Fruit fly (Drosophila melanogaster) whole organism, embryonic: Measurements from ENCODE around the gene CG31808.

Source experiments
- Aef1 ChIP-seq: fragments of 200-800 bp; sonication (Bioruptor generic); IDR thresholded peaks from 3 replicates; pipeline ENCODE4 v1.3.6; 2022; ENCODE audit warnings: missing biosample characterization, missing genetic modification characterization
- Antp ChIP-seq: fragments of 200-800 bp; sonication (Bioruptor generic); optimal IDR thresholded peaks from 3 replicates; lab custom pipeline; 2016; ENCODE audit warnings: missing biosample characterization, missing genetic modification characterization
- CG10462 ChIP-seq: fragments of 200-800 bp; sonication (Bioruptor generic); optimal IDR thresholded peaks from 2 replicates; lab custom pipeline; 2016; ENCODE audit warnings: missing biosample characterization, missing genetic modification characterization
- CG12219 ChIP-seq: fragments of 200-800 bp; sonication (Bioruptor generic); optimal IDR thresholded peaks from 3 replicates; lab custom pipeline; 2018; ENCODE audit warnings: missing biosample characterization, mild to moderate bottlenecking, missing genetic modification characterization
- CG12236 ChIP-seq: fragments of 200-800 bp; sonication (Bioruptor generic); optimal IDR thresholded peaks from 2 replicates; lab custom pipeline; 2016; ENCODE audit warnings: missing biosample characterization, missing genetic modification characterization
- CG13123 ChIP-seq: fragments of 200-800 bp; sonication (Bioruptor generic); optimal IDR thresholded peaks from 2 replicates; lab custom pipeline; 2016; ENCODE audit warnings: missing biosample characterization, missing genetic modification characterization
- CG16779 ChIP-seq: fragments of 200-800 bp; sonication (Bioruptor generic); IDR thresholded peaks from 2 replicates; pipeline ENCODE4 v1.3.6; 2022; ENCODE audit warnings: missing biosample characterization, missing genetic modification characterization
- CG17359 ChIP-seq: fragments of 200-800 bp; sonication (Bioruptor generic); optimal IDR thresholded peaks from 3 replicates; lab custom pipeline; 2018; ENCODE audit warnings: missing biosample characterization, mild to moderate bottlenecking, missing genetic modification characterization, moderate library complexity
- CG2199 ChIP-seq: fragments of 200-800 bp; sonication (Bioruptor generic); IDR thresholded peaks from 3 replicates; pipeline ENCODE4 v1.3.6; 2022; ENCODE audit warnings: missing biosample characterization, missing genetic modification characterization
- CG2875 ChIP-seq: fragments of 200-800 bp; sonication (Bioruptor generic); optimal IDR thresholded peaks from 2 replicates; lab custom pipeline; 2017; ENCODE audit warnings: missing biosample characterization, mild to moderate bottlenecking, missing genetic modification characterization, missing genetic modification reagents
- CG32532 ChIP-seq: fragments of 200-800 bp; sonication (Bioruptor generic); IDR thresholded peaks from 2 replicates; pipeline ENCODE4 v1.3.6; 2022; ENCODE audit warnings: missing biosample characterization, missing genetic modification characterization
- CG33213 ChIP-seq: fragments of 200-800 bp; sonication (Bioruptor generic); optimal IDR thresholded peaks from 3 replicates; lab custom pipeline; 2016; ENCODE audit warnings: missing biosample characterization, missing genetic modification characterization
- CG4424 ChIP-seq: fragments of 200-800 bp; sonication (Bioruptor generic); optimal IDR thresholded peaks from 3 replicates; lab custom pipeline; 2016; ENCODE audit warnings: missing biosample characterization, missing genetic modification characterization
- CG7987 ChIP-seq: fragments of 200-800 bp; sonication (Bioruptor generic); optimal IDR thresholded peaks from 2 replicates; lab custom pipeline; 2018; ENCODE audit warnings: missing biosample characterization, mild to moderate bottlenecking, missing genetic modification characterization, moderate library complexity
- CG8478 ChIP-seq: fragments of >200 bp; optimal IDR thresholded peaks from 2 replicates; lab custom pipeline; 2018
- Dbx ChIP-seq: fragments of 200-800 bp; sonication (Bioruptor generic); IDR thresholded peaks from 3 replicates; pipeline ENCODE4 v1.3.6; 2022; ENCODE audit warnings: missing biosample characterization, missing genetic modification characterization
- Ets97D ChIP-seq: fragments of 200-800 bp; sonication (Bioruptor generic); optimal IDR thresholded peaks from 3 replicates; lab custom pipeline; 2016; ENCODE audit warnings: missing biosample characterization, missing genetic modification characterization
- HLH54F ChIP-seq: fragments of 200-800 bp; sonication (Bioruptor generic); optimal IDR thresholded peaks from 3 replicates; lab custom pipeline; 2016; ENCODE audit warnings: missing biosample characterization, missing genetic modification characterization
- Hmx ChIP-seq: fragments of 200-800 bp; sonication (Bioruptor generic); optimal IDR thresholded peaks from 2 replicates; lab custom pipeline; 2016; ENCODE audit warnings: missing biosample characterization, missing genetic modification characterization
- Hsf ChIP-seq: fragments of 200-800 bp; sonication (Bioruptor generic); optimal IDR thresholded peaks from 3 replicates; lab custom pipeline; 2016; ENCODE audit warnings: missing biosample characterization, missing genetic modification characterization
- Nf-YB ChIP-seq: fragments of 200-800 bp; sonication (Bioruptor generic); optimal IDR thresholded peaks from 3 replicates; lab custom pipeline; 2019; ENCODE audit warnings: missing biosample characterization, mild to moderate bottlenecking, missing genetic modification characterization, moderate library complexity
- NfI ChIP-seq: fragments of 200-800 bp; sonication (Bioruptor generic); optimal IDR thresholded peaks from 3 replicates; lab custom pipeline; 2018; ENCODE audit warnings: missing biosample characterization, mild to moderate bottlenecking, missing genetic modification characterization, moderate library complexity
- Rfx ChIP-seq: fragments of 200-800 bp; sonication (Bioruptor generic); IDR thresholded peaks from 2 replicates; pipeline ENCODE4 v1.3.6; 2022; ENCODE audit warnings: missing biosample characterization, missing genetic modification characterization
- Side ChIP-seq: fragments of 200-800 bp; sonication (Bioruptor generic); optimal IDR thresholded peaks from 2 replicates; lab custom pipeline; 2016; ENCODE audit warnings: missing biosample characterization, missing genetic modification characterization
- aop ChIP-seq: fragments of 200-800 bp; sonication (Bioruptor generic); IDR thresholded peaks from 2 replicates; pipeline ENCODE4 v1.3.6; 2022; ENCODE audit warnings: missing biosample characterization, missing genetic modification characterization
- btn ChIP-seq: fragments of 200-800 bp; sonication (Bioruptor generic); optimal IDR thresholded peaks from 2 replicates; lab custom pipeline; 2016; ENCODE audit warnings: missing biosample characterization, missing genetic modification characterization
- cato ChIP-seq: fragments of 200-800 bp; sonication (Bioruptor generic); optimal IDR thresholded peaks from 2 replicates; lab custom pipeline; 2016; ENCODE audit warnings: missing biosample characterization, missing genetic modification characterization, borderline replicate concordance
- chm ChIP-seq: fragments of 200-800 bp; sonication (Bioruptor generic); IDR thresholded peaks from 2 replicates; pipeline ENCODE4 v1.3.6; 2022; ENCODE audit warnings: missing biosample characterization, missing genetic modification characterization
- chn ChIP-seq: fragments of 200-800 bp; sonication (Bioruptor generic); optimal IDR thresholded peaks from 2 replicates; lab custom pipeline; 2016; ENCODE audit warnings: missing biosample characterization, missing genetic modification characterization
- corto ChIP-seq: fragments of 200-800 bp; sonication (Bioruptor generic); optimal IDR thresholded peaks from 2 replicates; lab custom pipeline; 2016; ENCODE audit warnings: missing biosample characterization, mild to moderate bottlenecking, missing genetic modification characterization, moderate library complexity
- emc ChIP-seq: fragments of 200-800 bp; sonication (Bioruptor generic); optimal IDR thresholded peaks from 2 replicates; lab custom pipeline; 2016; ENCODE audit warnings: missing biosample characterization, missing genetic modification characterization
- exex ChIP-seq: fragments of 200-800 bp; sonication (Bioruptor generic); optimal IDR thresholded peaks from 4 replicates; lab custom pipeline; 2018; ENCODE audit warnings: missing biosample characterization, mild to moderate bottlenecking, missing genetic modification characterization, moderate library complexity
- fd102C ChIP-seq: fragments of 200-800 bp; sonication (Bioruptor generic); optimal IDR thresholded peaks from 2 replicates; lab custom pipeline; 2018; ENCODE audit warnings: missing biosample characterization, mild to moderate bottlenecking, missing genetic modification characterization, moderate library complexity
- gfzf ChIP-seq: fragments of 200-800 bp; sonication (Bioruptor generic); optimal IDR thresholded peaks from 2 replicates; lab custom pipeline; 2016; ENCODE audit warnings: missing biosample characterization, mild to moderate bottlenecking, missing genetic modification characterization, moderate library complexity
- hb ChIP-seq: fragments of 200-800 bp; sonication (Bioruptor generic); IDR thresholded peaks from 3 replicates; pipeline ENCODE4 v1.3.6; 2022; ENCODE audit warnings: missing biosample characterization, missing genetic modification characterization; ENCODE audit not compliant: partially characterized antibody
- hkb ChIP-seq, 2 experiments: fragments of 200-800 bp in 1 of 2; fragments of >200 bp in 1 of 2; sonication (Bioruptor generic) in 1 of 2; IDR thresholded peaks in 1 of 2; optimal IDR thresholded peaks in 1 of 2; 2 replicates each; pipeline versions ENCODE4 v1.3.6 to Lab custom; 2017 to 2022; ENCODE audit warnings: missing biosample characterization in 1 of 2, missing genetic modification characterization in 1 of 2
- hth ChIP-seq: fragments of >200 bp; optimal IDR thresholded peaks from 2 replicates; lab custom pipeline; 2017; ENCODE audit warnings: inconsistent platforms
- inv ChIP-seq: fragments of 200-800 bp; sonication (Bioruptor generic); IDR thresholded peaks from 2 replicates; pipeline ENCODE4 v1.3.6; 2022; ENCODE audit warnings: missing biosample characterization, missing genetic modification characterization; ENCODE audit not compliant: partially characterized antibody
- jumu ChIP-seq: fragments of 200-800 bp; sonication (Bioruptor generic); optimal IDR thresholded peaks from 3 replicates; lab custom pipeline; 2016; ENCODE audit warnings: missing biosample characterization, missing genetic modification characterization
- lbe ChIP-seq: fragments of 200-800 bp; sonication (Bioruptor generic); optimal IDR thresholded peaks from 2 replicates; lab custom pipeline; 2016; ENCODE audit warnings: missing biosample characterization, mild to moderate bottlenecking, missing genetic modification characterization
- lilli ChIP-seq: fragments of 200-800 bp; sonication (Bioruptor generic); optimal IDR thresholded peaks from 3 replicates; lab custom pipeline; 2016; ENCODE audit warnings: missing biosample characterization, missing genetic modification characterization
- lola ChIP-seq, 3 experiments: fragments of >200 bp in 2 of 3; fragments of 200-800 bp in 1 of 3; sonication (Bioruptor generic) in 1 of 3; optimal IDR thresholded peaks; 2 replicates each; lab custom pipeline; 2017 to 2019; ENCODE audit warnings: missing biosample characterization in 3 of 3, missing genetic modification characterization in 3 of 3, mild to moderate bottlenecking in 1 of 3, moderate library complexity in 1 of 3
- pb ChIP-seq: fragments of 200-800 bp; sonication (Bioruptor generic); optimal IDR thresholded peaks from 3 replicates; lab custom pipeline; 2016; ENCODE audit warnings: missing biosample characterization, missing genetic modification characterization
- pfk ChIP-seq: fragments of 200-800 bp; sonication (Bioruptor generic); optimal IDR thresholded peaks from 2 replicates; lab custom pipeline; 2018; ENCODE audit warnings: missing biosample characterization, mild to moderate bottlenecking, missing genetic modification characterization, moderate library complexity
- repo ChIP-seq: fragments of 200-800 bp; sonication (Bioruptor generic); optimal IDR thresholded peaks from 2 replicates; lab custom pipeline; 2016; ENCODE audit warnings: missing biosample characterization, missing genetic modification characterization
- sc ChIP-seq, 3 experiments: fragments of >200 bp in 2 of 3; fragments of 200-800 bp in 1 of 3; sonication (Bioruptor generic) in 1 of 3; optimal IDR thresholded peaks; 2 replicates in 2 of 3; 3 replicates in 1 of 3; lab custom pipeline; 2017; ENCODE audit warnings: mild to moderate bottlenecking in 1 of 3, missing biosample characterization in 1 of 3, missing genetic modification characterization in 1 of 3, missing genetic modification reagents in 1 of 3
- so ChIP-seq: fragments of 200-800 bp; sonication (Bioruptor generic); IDR thresholded peaks from 3 replicates; pipeline ENCODE4 v1.3.6; 2022; ENCODE audit warnings: missing biosample characterization, missing genetic modification characterization
- stc ChIP-seq: fragments of 200-800 bp; sonication (Bioruptor generic); IDR thresholded peaks from 2 replicates; pipeline ENCODE4 v1.3.6; 2022; ENCODE audit warnings: missing biosample characterization, missing genetic modification characterization
- wek ChIP-seq: fragments of 200-800 bp; sonication (Bioruptor generic); optimal IDR thresholded peaks from 3 replicates; lab custom pipeline; 2018; ENCODE audit warnings: missing biosample characterization, mild to moderate bottlenecking, missing genetic modification characterization, moderate library complexity
- yki ChIP-seq: fragments of >200 bp; optimal IDR thresholded peaks from 3 replicates; lab custom pipeline; 2018

Gene CG31808

dm6 chr2L:16684908-16685611, 30.9 kb downstream of the CG31808 start (continued):
- no peak for TF ChIP-seq emc
- TF ChIP-seq CG2199: peak; percentile 66; the same call in 2 of the 3 replicates
- TF ChIP-seq btn (GFP tag; lab: Kevin White, UChicago): no peak
- no peak for TF ChIP-seq hb (GFP tag; lab: Robert Waterston, UW)
- no peak for TF ChIP-seq lbe (GFP tag; lab: Kevin White, UChicago)
- peak; percentile 60 for TF ChIP-seq Nf-YB (GFP tag; lab: Kevin White, UChicago)
- TF ChIP-seq Hsf (GFP tag; lab: Kevin White, UChicago): no peak
- TF ChIP-seq CG12219 (GFP tag; lab: Kevin White, UChicago): peak; percentile 8
- TF ChIP-seq CG2875 (GFP tag; lab: Kevin White, UChicago): peak; percentile 36
- TF ChIP-seq aop (GFP tag; lab: Robert Waterston, UW): no peak
- TF ChIP-seq HLH54F: no peak
- TF ChIP-seq exex (tag; lab: Kevin White, UChicago): no peak
- TF ChIP-seq CG7987 (GFP tag; lab: Kevin White, UChicago): no peak
- no peak; the same call in 1 of the 2 replicates for TF ChIP-seq chm
- no peak for TF ChIP-seq CG10462 (GFP tag; lab: Kevin White, UChicago)
- peak; percentile 62 for TF ChIP-seq CG4424 (GFP tag; lab: Kevin White, UChicago)
- TF ChIP-seq cato: no peak
- no peak for TF ChIP-seq sc (optimal IDR thresholded peaks at IDR 0.05; lab: Kevin White, UChicago)
- TF ChIP-seq sc (GFP tag; optimal IDR thresholded peaks at IDR 0.05; lab: Kevin White, UChicago): no peak
- TF ChIP-seq pfk (GFP tag; lab: Kevin White, UChicago): no peak
- TF ChIP-seq fd102C (GFP tag; lab: Kevin White, UChicago): no peak
- TF ChIP-seq so (GFP tag; lab: Robert Waterston, UW): no peak
- no peak for TF ChIP-seq CG8478
- no peak for TF ChIP-seq stc (GFP tag; lab: Robert Waterston, UW)
- no peak for TF ChIP-seq Dbx (GFP tag; lab: Robert Waterston, UW)
- TF ChIP-seq Rfx (GFP tag; lab: Robert Waterston, UW): no peak; the same call in 1 of the 2 replicates
- no peak for TF ChIP-seq repo (GFP tag; lab: Kevin White, UChicago)
- peak; percentile 16 for TF ChIP-seq yki (lab: Kevin White, UChicago)
- no peak for TF ChIP-seq CG13123 (GFP tag; lab: Kevin White, UChicago)
- TF ChIP-seq inv: no peak
- no peak for TF ChIP-seq hkb (optimal IDR thresholded peaks at IDR 0.05; lab: Kevin White, UChicago)
- peak; percentile 14; the same call in 1 of the 2 replicates for TF ChIP-seq hkb (GFP tag; IDR thresholded peaks at IDR 0.05; lab: Robert Waterston, UW)
- peak; percentile 33 for TF ChIP-seq CG17359 (tag; lab: Kevin White, UChicago)
- TF ChIP-seq Aef1 (GFP tag; lab: Robert Waterston, UW): no peak
- TF ChIP-seq jumu (GFP tag; lab: Kevin White, UChicago): no peak
- TF ChIP-seq lola (GFP tag; optimal IDR thresholded peaks at IDR 0.05; lab: Kevin White, UChicago): peak in 1 of 3 experiments; percentile 33
- no peak for TF ChIP-seq pb (GFP tag; lab: Kevin White, UChicago)
- peak; percentile 22 for TF ChIP-seq NfI
- no peak for TF ChIP-seq gfzf
- TF ChIP-seq Antp (GFP tag; lab: Kevin White, UChicago): no peak
- TF ChIP-seq Hmx (GFP tag; lab: Kevin White, UChicago): no peak
- no peak for TF ChIP-seq CG12236 (GFP tag; lab: Kevin White, UChicago)
- TF ChIP-seq Side (GFP tag; lab: Kevin White, UChicago): no peak
- TF ChIP-seq chn (GFP tag; lab: Kevin White, UChicago): no peak
- TF ChIP-seq lilli (GFP tag; lab: Kevin White, UChicago): no peak
- no peak for TF ChIP-seq Ets97D
- TF ChIP-seq corto: no peak
- no peak for TF ChIP-seq hth (lab: Kevin White, UChicago)
- TF ChIP-seq CG32532 (GFP tag; lab: Robert Waterston, UW): no peak
- TF ChIP-seq wek (GFP tag; lab: Kevin White, UChicago): no peak
- TF ChIP-seq CG16779 (GFP tag; lab: Robert Waterston, UW): no peak
- TF ChIP-seq CG33213: no peak
